Worm (Caenorhabditis elegans): ENCODE data around the gene F13B12.3.

Gene F13B12.3

DNA sequence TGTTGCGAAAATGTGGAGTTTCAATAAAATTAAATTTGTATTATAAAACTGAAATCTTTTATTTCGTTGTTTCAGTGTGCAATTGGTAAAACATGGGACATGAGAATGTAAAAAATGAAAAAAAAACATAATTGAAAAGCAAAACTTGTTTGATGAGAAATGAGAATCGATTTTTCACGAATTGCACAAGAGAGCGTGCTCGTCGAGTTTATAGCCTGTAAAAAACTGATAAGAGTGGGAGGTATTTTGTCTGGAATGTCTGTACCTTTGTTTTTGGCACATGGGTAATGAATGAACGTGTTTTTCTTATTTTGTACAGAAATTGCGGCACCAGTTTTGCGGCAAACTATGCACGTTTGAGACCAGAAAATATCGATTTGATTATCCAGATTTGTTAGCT is 43.7 kb downstream of the F13B12.3 start:
- TF ChIP-seq mec-3 (tag; optimal IDR thresholded peaks at IDR 0.05; ENCODE audit: borderline replicate concordance): no peak
- TF ChIP-seq ceh-9 (tag; optimal IDR thresholded peaks at IDR 0.05): no peak
- TF ChIP-seq ttx-3 (tag; optimal IDR thresholded peaks at IDR 0.05): no peak
- TF ChIP-seq madf-2 (tag; optimal IDR thresholded peaks at IDR 0.05): no peak
- TF ChIP-seq pat-9 (tag; optimal IDR thresholded peaks at IDR 0.05): no peak
- no peak for TF ChIP-seq ets-4 (tag; optimal IDR thresholded peaks at IDR 0.05)
- TF ChIP-seq sdc-2 (tag; optimal IDR thresholded peaks at IDR 0.05): no peak
- TF ChIP-seq unc-55 (GFP tag; optimal IDR thresholded peaks at IDR 0.05): no peak
- TF ChIP-seq C08G9.2 (tag; optimal IDR thresholded peaks at IDR 0.05): no peak
- no peak for TF ChIP-seq fkh-10 (GFP tag; optimal IDR thresholded peaks at IDR 0.05)
- TF ChIP-seq nhr-232 (tag; optimal IDR thresholded peaks at IDR 0.05): no peak
- no peak for TF ChIP-seq fkh-6 (tag; optimal IDR thresholded peaks at IDR 0.05)
- TF ChIP-seq unc-3 (GFP tag; conservative IDR thresholded peaks at IDR 0.05): no peak
- TF ChIP-seq unc-3 (tag; optimal IDR thresholded peaks at IDR 0.05): no peak

DNA sequence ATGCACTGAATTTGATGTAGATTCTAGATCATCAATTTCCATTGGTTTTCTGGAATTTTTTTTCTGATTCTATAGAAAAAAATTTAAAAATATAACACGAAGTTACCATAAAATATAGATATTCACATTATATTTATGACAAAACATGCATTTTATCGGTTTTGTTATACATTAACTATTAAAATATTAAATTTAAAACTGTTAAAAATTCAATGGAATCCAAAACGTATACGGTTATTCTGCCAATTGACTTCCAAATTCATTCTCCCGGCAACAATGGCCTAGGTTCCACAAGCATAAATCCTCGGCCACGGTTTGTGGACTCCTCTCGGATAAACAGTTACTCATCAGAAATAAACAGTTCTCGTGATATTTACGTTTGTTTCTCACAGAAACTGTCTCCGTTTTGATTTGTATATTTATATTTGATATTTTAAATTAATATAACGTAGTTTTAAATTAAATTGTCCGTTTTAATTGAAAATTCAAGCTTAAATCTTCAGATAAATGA is 44.7 kb downstream of the F13B12.3 start, which contains the start of the genes F01D4.5 and ced-5:
F01D4.5 (minus strand) TSS at position 51 of the 511 bp plus-strand sequence.
ced-5 (plus strand) TSS at position 504 of the 511 bp plus-strand sequence.
- peak; percentile 10 for TF ChIP-seq Y22D7AL.16 (tag; optimal IDR thresholded peaks at IDR 0.05)
- TF ChIP-seq nhr-11 (tag; optimal IDR thresholded peaks at IDR 0.05): no peak
- TF ChIP-seq T23F11.4 (GFP tag; optimal IDR thresholded peaks at IDR 0.05): no peak
- TF ChIP-seq dmd-4 (tag; optimal IDR thresholded peaks at IDR 0.05; ENCODE audit: borderline replicate concordance): no peak
- TF ChIP-seq mec-3 (tag; optimal IDR thresholded peaks at IDR 0.05; ENCODE audit: borderline replicate concordance): no peak
- peak; percentile 77 for TF ChIP-seq ets-4 (tag; optimal IDR thresholded peaks at IDR 0.05)
- TF ChIP-seq unc-86 (tag; optimal IDR thresholded peaks at IDR 0.05): peak; percentile 53
- no peak for TF ChIP-seq C38D4.7 (GFP tag; optimal IDR thresholded peaks at IDR 0.05)
- peak; percentile 78 for TF ChIP-seq hlh-8 (tag; optimal IDR thresholded peaks at IDR 0.05)
- no peak for TF ChIP-seq pax-1 (tag; optimal IDR thresholded peaks at IDR 0.05)
- TF ChIP-seq syd-9 (tag; optimal IDR thresholded peaks at IDR 0.05): peak; percentile 19
- TF ChIP-seq eyg-1 (tag; optimal IDR thresholded peaks at IDR 0.05): no peak
- peak; percentile 25 for TF ChIP-seq nfya-1 (tag; optimal IDR thresholded peaks at IDR 0.05)
- no peak for TF ChIP-seq ceh-18 (tag; optimal IDR thresholded peaks at IDR 0.05)
- no peak for TF ChIP-seq npax-4 (tag; optimal IDR thresholded peaks at IDR 0.05)
- TF ChIP-seq fax-1 (tag; optimal IDR thresholded peaks at IDR 0.05): peak; percentile 61
- peak; percentile 26 for TF ChIP-seq F13H6.1 (tag; optimal IDR thresholded peaks at IDR 0.05)
- no peak for TF ChIP-seq sdc-2 (tag; optimal IDR thresholded peaks at IDR 0.05)
- peak; percentile 78 for TF ChIP-seq tbx-2 (tag; optimal IDR thresholded peaks at IDR 0.05)
- TF ChIP-seq ceh-34 (tag; optimal IDR thresholded peaks at IDR 0.05): peak; percentile 18
- TF ChIP-seq ahr-1 (tag; optimal IDR thresholded peaks at IDR 0.05): peak; percentile 42
- peak; percentile 73 for TF ChIP-seq ref-2 (tag; optimal IDR thresholded peaks at IDR 0.05)
- TF ChIP-seq K09A11.1 (tag; optimal IDR thresholded peaks at IDR 0.05; ENCODE audit: insufficient read depth): no peak
- no peak for TF ChIP-seq dve-1 (tag; optimal IDR thresholded peaks at IDR 0.05)
- TF ChIP-seq K02D7.2 (tag; optimal IDR thresholded peaks at IDR 0.05): no peak
- TF ChIP-seq sox-4 (tag; optimal IDR thresholded peaks at IDR 0.05): no peak
- no peak for TF ChIP-seq ceh-45 (GFP tag; IDR thresholded peaks at IDR 0.05)
- peak; percentile 58 for TF ChIP-seq ztf-16 (tag; optimal IDR thresholded peaks at IDR 0.05)
- no peak for TF ChIP-seq lin-11 (tag; optimal IDR thresholded peaks at IDR 0.05)
- TF ChIP-seq pros-1 (tag; optimal IDR thresholded peaks at IDR 0.05): no peak
- TF ChIP-seq ceh-31 (tag; optimal IDR thresholded peaks at IDR 0.05): peak; percentile 91
- TF ChIP-seq che-1 (tag; optimal IDR thresholded peaks at IDR 0.05): no peak
- peak; percentile 15 for TF ChIP-seq gmeb-2 (tag; optimal IDR thresholded peaks at IDR 0.05)
- no peak for TF ChIP-seq unc-55 (GFP tag; optimal IDR thresholded peaks at IDR 0.05)
- TF ChIP-seq hlh-13 (GFP tag; optimal IDR thresholded peaks at IDR 0.05): no peak
- TF ChIP-seq ttx-3 (tag; optimal IDR thresholded peaks at IDR 0.05): peak; percentile 45
- TF ChIP-seq unc-3 (GFP tag; conservative IDR thresholded peaks at IDR 0.05): no peak
- no peak for TF ChIP-seq unc-3 (tag; optimal IDR thresholded peaks at IDR 0.05)
- no peak for TF ChIP-seq odd-2 (tag; optimal IDR thresholded peaks at IDR 0.05)
- TF ChIP-seq ceh-22 (tag; optimal IDR thresholded peaks at IDR 0.05): no peak
- no peak for TF ChIP-seq pat-9 (tag; optimal IDR thresholded peaks at IDR 0.05)
- no peak for TF ChIP-seq hlh-15 (tag; optimal IDR thresholded peaks at IDR 0.05)
- no peak for TF ChIP-seq pha-4 (tag; optimal IDR thresholded peaks at IDR 0.05)
- TF ChIP-seq C08G9.2 (tag; optimal IDR thresholded peaks at IDR 0.05): peak; percentile 90
- TF ChIP-seq ceh-48 (tag; optimal IDR thresholded peaks at IDR 0.05): no peak
- no peak for TF ChIP-seq ama-1 (optimal IDR thresholded peaks at IDR 0.05)

Data from whole organism, late embryonic.